Fruit fly (Drosophila melanogaster) whole organism, pupa: Measurements from ENCODE around the gene pck.

Source experiments
- CG14655 ChIP-seq: fragments of 200-800 bp; sonication (Bioruptor generic); optimal IDR thresholded peaks from 3 replicates; lab custom pipeline; 2017; ENCODE audit warnings: mild to moderate bottlenecking, missing biosample characterization, missing genetic modification reagents, missing genetic modification characterization
- CG17806 ChIP-seq: fragments of 200-800 bp; sonication (Bioruptor generic); optimal IDR thresholded peaks from 2 replicates; lab custom pipeline; 2018; ENCODE audit warnings: missing biosample characterization, mild to moderate bottlenecking, missing genetic modification characterization, moderate library complexity
- CG34367 ChIP-seq: fragments of 200-800 bp; sonication (Bioruptor generic); optimal IDR thresholded peaks from 2 replicates; lab custom pipeline; 2018; ENCODE audit warnings: missing biosample characterization, mild to moderate bottlenecking, missing genetic modification characterization
- CG4496 ChIP-seq: fragments of 200-800 bp; sonication (Bioruptor generic); IDR thresholded peaks from 3 replicates; pipeline ENCODE4 v1.3.6; 2022; ENCODE audit warnings: missing biosample characterization, missing genetic modification characterization
- CG8159 ChIP-seq: fragments of 200-800 bp; sonication (Bioruptor generic); optimal IDR thresholded peaks from 3 replicates; lab custom pipeline; 2018; ENCODE audit warnings: missing biosample characterization, mild to moderate bottlenecking, missing genetic modification characterization, moderate library complexity
- CG8301 ChIP-seq: fragments of 200-800 bp; sonication (Bioruptor generic); optimal IDR thresholded peaks from 2 replicates; lab custom pipeline; 2018; ENCODE audit warnings: missing biosample characterization, mild to moderate bottlenecking, missing genetic modification characterization
- CG9948 ChIP-seq: fragments of 200-800 bp; sonication (Bioruptor generic); optimal IDR thresholded peaks from 2 replicates; lab custom pipeline; 2018; ENCODE audit warnings: missing biosample characterization, mild to moderate bottlenecking, missing genetic modification characterization, moderate library complexity
- D1 ChIP-seq: fragments of 200-800 bp; sonication (Bioruptor generic); optimal IDR thresholded peaks from 2 replicates; lab custom pipeline; 2018; ENCODE audit warnings: missing biosample characterization, mild to moderate bottlenecking, missing genetic modification characterization, moderate library complexity
- EcR ChIP-seq: fragments of 200-800 bp; sonication (Bioruptor generic); optimal IDR thresholded peaks from 3 replicates; lab custom pipeline; 2019; ENCODE audit warnings: missing biosample characterization, missing genetic modification characterization, mild to moderate bottlenecking, moderate library complexity, missing genetic modification reagents
- Ets98B ChIP-seq: fragments of 200-800 bp; sonication (Bioruptor generic); IDR thresholded peaks from 2 replicates; pipeline ENCODE4 v1.3.6; 2022; ENCODE audit warnings: missing biosample characterization, missing genetic modification characterization
- fd96Ca ChIP-seq: fragments of 200-800 bp; sonication (Bioruptor generic); IDR thresholded peaks from 3 replicates; pipeline ENCODE4 v1.3.6; 2022; ENCODE audit warnings: missing biosample characterization, missing genetic modification characterization
- rn ChIP-seq: fragments of 200-800 bp; sonication (Bioruptor generic); IDR thresholded peaks from 2 replicates; pipeline ENCODE4 v1.3.6; 2022; ENCODE audit warnings: missing biosample characterization, missing genetic modification characterization

DNA sequence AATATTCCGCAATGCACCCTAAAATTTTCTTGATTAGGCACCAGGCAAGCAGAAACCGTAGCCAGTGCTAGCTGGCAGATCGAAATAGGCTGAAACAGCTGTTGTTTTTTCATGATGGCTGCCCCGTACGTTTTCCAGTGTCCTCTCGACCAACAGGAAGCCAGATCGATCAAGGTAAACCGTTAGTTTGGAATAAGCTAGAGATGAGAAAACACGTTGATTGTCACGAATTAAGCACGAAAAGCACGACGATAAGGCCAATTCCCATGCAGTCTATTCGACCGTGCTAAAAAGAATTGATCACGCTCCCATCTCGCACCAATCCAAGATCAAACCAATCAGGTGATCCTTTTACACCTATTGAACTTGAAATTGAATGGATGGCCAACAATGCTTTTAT, 15.6 kb upstream of the pck start:
- TF ChIP-seq CG14655 (GFP tag; lab: Kevin White, UChicago) (no peak), CG8301 (tag; lab: Kevin White, UChicago) (no peak), CG9948 (tag; lab: Kevin White, UChicago) (no peak), CG17806 (no peak), rn (no peak), D1 (tag; lab: Kevin White, UChicago) (no peak), CG34367 (tag; lab: Kevin White, UChicago) (no peak), CG8159 (tag; lab: Kevin White, UChicago) (no peak), Ets98B (GFP tag; lab: Robert Waterston, UW) (no peak), fd96Ca (no peak), CG4496 (GFP tag; lab: Robert Waterston, UW) (no peak), EcR (GFP tag; lab: Kevin White, UChicago) (no peak)
